Worm (Caenorhabditis elegans): ENCODE measurements around the gene F54H5.3.

F54H5.3 gene

ce11 chrII:6582758-6583157 is 39.2 kb upstream of the F54H5.3 start, which contains the start of gene C56C10.4:
C56C10.4 (plus strand) TSS chrII:6583058.
- TF ChIP-seq fkh-10 (GFP tag; optimal IDR thresholded peaks at IDR 0.05) = no peak
- no peak for TF ChIP-seq nhr-20 (tag; optimal IDR thresholded peaks at IDR 0.05)
- no peak for TF ChIP-seq fkh-8 (tag; optimal IDR thresholded peaks at IDR 0.05)
- no peak for TF ChIP-seq pag-3 (tag; optimal IDR thresholded peaks at IDR 0.05; ENCODE audit: borderline replicate concordance, insufficient read depth)
- TF ChIP-seq lsy-2 (tag; optimal IDR thresholded peaks at IDR 0.05) = no peak
- no peak for TF ChIP-seq sox-4 (tag; optimal IDR thresholded peaks at IDR 0.05)
- TF ChIP-seq vab-15 (tag; optimal IDR thresholded peaks at IDR 0.05) = no peak

DNA sequence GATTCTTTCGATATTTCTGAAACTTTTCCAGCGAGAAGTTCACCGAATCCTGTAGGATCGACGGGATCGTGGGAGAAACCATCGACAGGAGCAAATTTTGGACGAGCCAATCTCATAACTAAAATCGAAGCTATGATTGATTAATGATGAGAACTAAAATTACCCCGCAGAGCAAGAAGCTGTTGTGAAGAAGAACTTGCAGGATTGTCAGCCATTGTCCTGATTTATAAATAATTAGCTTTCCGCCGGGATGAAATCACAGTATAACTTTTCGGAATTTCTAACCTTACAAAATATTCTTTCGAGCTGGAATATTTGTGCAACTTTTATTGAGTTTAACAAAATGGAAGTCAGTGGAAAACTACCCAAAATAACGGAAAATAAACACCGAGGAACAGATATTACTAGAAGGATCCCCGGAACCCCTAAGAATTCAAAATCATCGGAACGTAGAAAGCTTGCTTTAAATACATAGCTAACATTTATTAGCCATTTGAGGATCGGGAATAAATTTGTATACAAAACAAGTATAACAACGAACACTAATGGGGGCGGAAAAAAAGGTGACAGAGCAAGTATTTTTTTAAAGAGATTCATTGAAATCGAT is 34.6 kb upstream of the F54H5.3 start, which contains the start of gene C56C10.7:
C56C10.7 (minus strand) TSS at position 312 of the 607 bp plus-strand sequence.
- TF ChIP-seq lin-39 (tag; optimal IDR thresholded peaks at IDR 0.05) (no peak), snpc-4 (tag; optimal IDR thresholded peaks at IDR 0.05) (no peak), egl-13 (tag; optimal IDR thresholded peaks at IDR 0.05) (no peak), irx-1 (tag; optimal IDR thresholded peaks at IDR 0.05) (no peak), lin-15B (tag; optimal IDR thresholded peaks at IDR 0.05) (no peak), F16B12.6 (tag; optimal IDR thresholded peaks at IDR 0.05) (no peak), unc-30 (tag; optimal IDR thresholded peaks at IDR 0.05) (no peak), C04F5.9 (tag; optimal IDR thresholded peaks at IDR 0.05) (no peak), sox-4 (tag; optimal IDR thresholded peaks at IDR 0.05) (no peak), elt-2 (tag; optimal IDR thresholded peaks at IDR 0.05) (peak; percentile 30), pag-3 (tag; optimal IDR thresholded peaks at IDR 0.05; ENCODE audit: borderline replicate concordance, insufficient read depth) (no peak), ceh-63 (GFP tag; optimal IDR thresholded peaks at IDR 0.05) (no peak), ztf-11 (tag; optimal IDR thresholded peaks at IDR 0.05) (peak in 1 of 2 experiments; percentile 3), lsy-2 (tag; optimal IDR thresholded peaks at IDR 0.05) (peak in 1 of 2 experiments; percentile 15), isw-1 (GFP tag; IDR thresholded peaks at IDR 0.05) (no peak), xbp-1 (tag; optimal IDR thresholded peaks at IDR 0.05) (no peak), ets-5 (GFP tag; IDR thresholded peaks at IDR 0.05) (no peak), ceh-82 (tag; optimal IDR thresholded peaks at IDR 0.05) (peak in 1 of 3 experiments; percentile 16), lin-14 (GFP tag; optimal IDR thresholded peaks at IDR 0.05) (no peak), nhr-11 (tag; optimal IDR thresholded peaks at IDR 0.05) (no peak), hlh-4 (tag; optimal IDR thresholded peaks at IDR 0.05) (no peak), nhr-237 (tag; optimal IDR thresholded peaks at IDR 0.05) (no peak), vab-15 (tag; optimal IDR thresholded peaks at IDR 0.05) (no peak), unc-86 (tag; optimal IDR thresholded peaks at IDR 0.05) (no peak), nhr-71 (tag; optimal IDR thresholded peaks at IDR 0.05) (peak; percentile 11), C34B4.2 (tag; optimal IDR thresholded peaks at IDR 0.05) (no peak), nhr-20 (tag; optimal IDR thresholded peaks at IDR 0.05) (peak; percentile 1), efl-1 (optimal IDR thresholded peaks at IDR 0.05) (no peak), efl-1 (GFP tag; optimal IDR thresholded peaks at IDR 0.05 in 1 of 2) (no peak), snu-23 (GFP tag; optimal IDR thresholded peaks at IDR 0.05) (peak; percentile 32), ceh-8 (GFP tag; optimal IDR thresholded peaks at IDR 0.05) (no peak), lin-13 (GFP tag; optimal IDR thresholded peaks at IDR 0.05) (no peak), nhr-19 (GFP tag; conservative IDR thresholded peaks at IDR 0.05) (no peak), pax-3 (tag; optimal IDR thresholded peaks at IDR 0.05) (no peak), nhr-85 (tag) (peak; percentile 24), dsc-1 (tag; optimal IDR thresholded peaks at IDR 0.05) (no peak), aly-2 (tag; optimal IDR thresholded peaks at IDR 0.05) (peak; percentile 75), skn-1 (tag; optimal IDR thresholded peaks at IDR 0.05) (no peak), C16A3.4 (tag; optimal IDR thresholded peaks at IDR 0.05) (no peak), mab-9 (GFP tag; IDR thresholded peaks at IDR 0.05) (no peak), mdl-1 (tag; optimal IDR thresholded peaks at IDR 0.05) (no peak), mep-1 (tag; optimal IDR thresholded peaks at IDR 0.05) (no peak), unc-130 (tag; optimal IDR thresholded peaks at IDR 0.05) (no peak), elt-3 (tag; optimal IDR thresholded peaks at IDR 0.05) (no peak), aha-1 (tag; optimal IDR thresholded peaks at IDR 0.05) (no peak), nhr-90 (tag; optimal IDR thresholded peaks at IDR 0.05; ENCODE audit: poor library complexity) (peak; percentile 39), nhr-28 (tag; optimal IDR thresholded peaks at IDR 0.05) (no peak), alr-1 (tag; optimal IDR thresholded peaks at IDR 0.05; ENCODE audit: borderline replicate concordance) (no peak)
